Fruit fly (Drosophila melanogaster) whole organism, prepupa: ENCODE data around the gene mAChR-C.
A peak's percentile ranks its signal among the peaks of the same experiment; 100 is the strongest.

Experiments
- CG10669 ChIP-seq: fragments of 200-800 bp; sonication (Bioruptor generic); optimal IDR thresholded peaks from 3 replicates; lab custom pipeline; 2018; ENCODE audit warnings: missing biosample characterization, mild to moderate bottlenecking, missing genetic modification characterization, moderate library complexity
- CG31627 ChIP-seq: fragments of 200-800 bp; sonication (Bioruptor generic); optimal IDR thresholded peaks from 3 replicates; lab custom pipeline; 2016; ENCODE audit warnings: missing biosample characterization, missing genetic modification characterization
- CG34406 ChIP-seq: fragments of 200-800 bp; sonication (Bioruptor generic); optimal IDR thresholded peaks from 3 replicates; lab custom pipeline; 2016; ENCODE audit warnings: missing biosample characterization, missing genetic modification characterization
- CG3919 ChIP-seq: fragments of 200-800 bp; sonication (Bioruptor generic); optimal IDR thresholded peaks from 3 replicates; lab custom pipeline; 2016; ENCODE audit warnings: missing biosample characterization, missing genetic modification characterization
- CG7368 ChIP-seq: fragments of 200-800 bp; sonication (Bioruptor generic); optimal IDR thresholded peaks from 3 replicates; lab custom pipeline; 2016; ENCODE audit warnings: missing biosample characterization, missing genetic modification characterization
- Eip75B ChIP-seq: fragments of 200-800 bp; sonication (Bioruptor generic); optimal IDR thresholded peaks from 3 replicates; lab custom pipeline; 2016; ENCODE audit warnings: missing biosample characterization, missing genetic modification characterization
- Ets96B ChIP-seq: fragments of 200-800 bp; optimal IDR thresholded peaks from 2 replicates; lab custom pipeline; 2019; ENCODE audit warnings: missing biosample characterization, mild to moderate bottlenecking, missing genetic modification characterization, moderate library complexity
- Sox14 ChIP-seq: fragments of 200-800 bp; sonication (Bioruptor generic); optimal IDR thresholded peaks from 3 replicates; lab custom pipeline; 2016; ENCODE audit warnings: missing biosample characterization, missing genetic modification characterization
- acj6 ChIP-seq: fragments of 200-800 bp; sonication (Bioruptor generic); optimal IDR thresholded peaks from 3 replicates; lab custom pipeline; 2016; ENCODE audit warnings: missing biosample characterization, missing genetic modification characterization
- fd85E ChIP-seq: fragments of 200-800 bp; sonication (Bioruptor generic); optimal IDR thresholded peaks from 3 replicates; lab custom pipeline; 2016; ENCODE audit warnings: missing biosample characterization, missing genetic modification characterization
- net ChIP-seq: fragments of 200-800 bp; sonication (Bioruptor generic); optimal IDR thresholded peaks from 3 replicates; lab custom pipeline; 2016; ENCODE audit warnings: missing biosample characterization, missing genetic modification characterization
- spab ChIP-seq: fragments of 200-800 bp; sonication (Bioruptor generic); optimal IDR thresholded peaks from 2 replicates; lab custom pipeline; 2017; ENCODE audit warnings: missing biosample characterization, mild to moderate bottlenecking, missing genetic modification characterization, missing genetic modification reagents

- peak; percentile 86 for TF ChIP-seq CG7368 (GFP tag; lab: Kevin White, UChicago)
- peak; percentile 94 for TF ChIP-seq net
- TF ChIP-seq fd85E = peak; percentile 76
- TF ChIP-seq spab (GFP tag; lab: Kevin White, UChicago) = peak; percentile 92
- TF ChIP-seq acj6 (GFP tag; lab: Kevin White, UChicago) = peak; percentile 94
- TF ChIP-seq CG31627 = peak; percentile 94
- TF ChIP-seq Eip75B = peak; percentile 93
- peak; percentile 96 for TF ChIP-seq Ets96B
- peak; percentile 93 for TF ChIP-seq CG3919 (GFP tag; lab: Kevin White, UChicago)
- peak; percentile 96 for TF ChIP-seq Sox14 (GFP tag; lab: Kevin White, UChicago)
- TF ChIP-seq CG34406 = peak; percentile 90
- TF ChIP-seq CG10669 (GFP tag; lab: Kevin White, UChicago) = peak; percentile 94
Observed at dm6 chrX:6863289-6863938, 30.9 kb upstream of the mAChR-C start, which contains the start of gene CG43736.
